Worm (Caenorhabditis elegans) whole organism, late embryonic: Measurements from ENCODE around the gene T23G7.3.

Source experiments
- C08G9.2 ChIP-seq: sonication (generic microtip); optimal IDR thresholded peaks from 2 replicates; lab custom pipeline; 2016; ENCODE audit warnings: mild to moderate bottlenecking, missing genetic modification characterization, moderate library complexity, missing compliant biosample characterization
- C38D4.7 ChIP-seq: fragments of 200-800 bp; sonication (Bioruptor generic); optimal IDR thresholded peaks from 2 replicates; lab custom pipeline; 2018; ENCODE audit warnings: mild to moderate bottlenecking, missing genetic modification characterization, moderate library complexity, missing compliant biosample characterization
- F13H6.1 ChIP-seq: sonication (generic microtip); optimal IDR thresholded peaks from 2 replicates; lab custom pipeline; 2016; ENCODE audit warnings: missing genetic modification characterization, missing compliant biosample characterization
- K02D7.2 ChIP-seq: sonication (generic microtip); optimal IDR thresholded peaks from 2 replicates; lab custom pipeline; 2017; ENCODE audit warnings: mild to moderate bottlenecking, missing genetic modification characterization, missing compliant biosample characterization
- Y22D7AL.16 ChIP-seq: sonication (generic microtip); optimal IDR thresholded peaks from 2 replicates; lab custom pipeline; 2016; ENCODE audit warnings: missing genetic modification characterization, missing compliant biosample characterization
- ahr-1 ChIP-seq: sonication (generic microtip); optimal IDR thresholded peaks from 2 replicates; lab custom pipeline; 2016; ENCODE audit warnings: missing genetic modification characterization, missing compliant biosample characterization
- ama-1 ChIP-seq: fragments of 150-350 bp; optimal IDR thresholded peaks from 2 replicates; lab custom pipeline; 2014
- ceh-14 ChIP-seq: sonication (generic microtip); optimal IDR thresholded peaks from 2 replicates; lab custom pipeline; 2016; ENCODE audit warnings: missing genotype, missing genetic modification characterization, missing compliant biosample characterization
- ceh-18 ChIP-seq: sonication (generic microtip); optimal IDR thresholded peaks from 2 replicates; lab custom pipeline; 2016; ENCODE audit warnings: missing genetic modification characterization, missing compliant biosample characterization
- ceh-19 ChIP-seq: fragments of 200-800 bp; sonication (Bioruptor generic); optimal IDR thresholded peaks from 2 replicates; lab custom pipeline; 2018; ENCODE audit warnings: mild to moderate bottlenecking, missing genetic modification characterization, missing compliant biosample characterization
- ceh-2 ChIP-seq: sonication (generic microtip); optimal IDR thresholded peaks from 2 replicates; lab custom pipeline; 2016; ENCODE audit warnings: missing genotype, missing genetic modification characterization, missing compliant biosample characterization
- ceh-48 ChIP-seq: sonication (generic microtip); optimal IDR thresholded peaks from 2 replicates; lab custom pipeline; 2016; ENCODE audit warnings: missing genetic modification characterization, inconsistent platforms, missing compliant biosample characterization
- che-1 ChIP-seq: sonication (generic microtip); optimal IDR thresholded peaks from 2 replicates; lab custom pipeline; 2016; ENCODE audit warnings: mild to moderate bottlenecking, missing genetic modification characterization, missing compliant biosample characterization
- dmd-4 ChIP-seq: sonication (generic microtip); optimal IDR thresholded peaks from 2 replicates; lab custom pipeline; 2016; ENCODE audit warnings: borderline replicate concordance, missing genetic modification characterization, missing compliant biosample characterization
- elt-2 ChIP-seq: sonication (generic microtip); optimal IDR thresholded peaks from 2 replicates; lab custom pipeline; 2016; ENCODE audit warnings: missing genetic modification reagents, missing genetic modification characterization, missing compliant biosample characterization
- fkh-10 ChIP-seq: fragments of 150-350 bp; optimal IDR thresholded peaks from 2 replicates; lab custom pipeline; 2014; ENCODE audit warnings: missing biosample characterization, missing genetic modification reagents, missing genetic modification characterization
- fkh-6 ChIP-seq: sonication (generic microtip); optimal IDR thresholded peaks from 2 replicates; lab custom pipeline; 2016; ENCODE audit warnings: missing genetic modification characterization, missing compliant biosample characterization
- gmeb-2 ChIP-seq: sonication (generic microtip); optimal IDR thresholded peaks from 2 replicates; lab custom pipeline; 2016; ENCODE audit warnings: missing genetic modification characterization, inconsistent platforms, missing compliant biosample characterization
- hlh-15 ChIP-seq: sonication (generic microtip); optimal IDR thresholded peaks from 2 replicates; lab custom pipeline; 2016; ENCODE audit warnings: missing genetic modification characterization, missing compliant biosample characterization
- lin-11 ChIP-seq: fragments of 200-800 bp; sonication (Bioruptor generic); optimal IDR thresholded peaks from 2 replicates; lab custom pipeline; 2018; ENCODE audit warnings: mild to moderate bottlenecking, missing genetic modification characterization, missing compliant biosample characterization
- nfya-1 ChIP-seq: sonication (generic microtip); optimal IDR thresholded peaks from 2 replicates; lab custom pipeline; 2017; ENCODE audit warnings: missing genetic modification characterization, mild to moderate bottlenecking, missing compliant biosample characterization, antibody characterized with exemption, moderate library complexity
- pax-1 ChIP-seq: fragments of 150-350 bp; optimal IDR thresholded peaks from 2 replicates; lab custom pipeline; 2014; ENCODE audit warnings: missing biosample characterization, missing genetic modification characterization
- pha-2 ChIP-seq: sonication (generic microtip); optimal IDR thresholded peaks from 2 replicates; lab custom pipeline; 2017; ENCODE audit warnings: mild to moderate bottlenecking, missing genetic modification characterization, missing compliant biosample characterization
- pqm-1 ChIP-seq: sonication (generic microtip); optimal IDR thresholded peaks from 2 replicates; lab custom pipeline; 2016; ENCODE audit warnings: missing genetic modification characterization, missing compliant biosample characterization
- sox-2 ChIP-seq: fragments of 200-800 bp; sonication (Bioruptor generic); IDR thresholded peaks from 2 replicates; pipeline ENCODE4 v1.3.6; 2022; ENCODE audit warnings: missing genetic modification reagents, missing genetic modification characterization, missing compliant biosample characterization
- sox-4 ChIP-seq: sonication (generic microtip); optimal IDR thresholded peaks from 2 replicates; lab custom pipeline; 2017; ENCODE audit warnings: mild to moderate bottlenecking, missing genetic modification characterization, inconsistent platforms, missing compliant biosample characterization
- syd-9 ChIP-seq: sonication (generic microtip); optimal IDR thresholded peaks from 2 replicates; lab custom pipeline; 2016; ENCODE audit warnings: mild to moderate bottlenecking, missing genetic modification characterization, moderate library complexity, missing compliant biosample characterization
- tbx-2 ChIP-seq: sonication (generic microtip); optimal IDR thresholded peaks from 2 replicates; lab custom pipeline; 2016; ENCODE audit warnings: missing genetic modification characterization, missing compliant biosample characterization
- unc-3 ChIP-seq, 2 experiments: fragments of 200-800 bp in 1 of 2; sonication (Bioruptor generic) in 1 of 2; sonication (generic microtip) in 1 of 2; conservative IDR thresholded peaks in 1 of 2; optimal IDR thresholded peaks in 1 of 2; 2 replicates each; pipeline versions ENCODE4 v1.3.6 to Lab custom; 2016 to 2022; ENCODE audit warnings: missing compliant biosample characterization in 2 of 2, missing genetic modification characterization in 2 of 2, missing genetic modification reagents in 1 of 2
- unc-42 ChIP-seq: sonication (generic microtip); optimal IDR thresholded peaks from 2 replicates; lab custom pipeline; 2016; ENCODE audit warnings: missing genotype, missing genetic modification characterization, missing compliant biosample characterization
- unc-86 ChIP-seq: sonication (generic microtip); optimal IDR thresholded peaks from 2 replicates; lab custom pipeline; 2016; ENCODE audit warnings: missing genetic modification characterization, missing compliant biosample characterization

Gene T23G7.3

DNA sequence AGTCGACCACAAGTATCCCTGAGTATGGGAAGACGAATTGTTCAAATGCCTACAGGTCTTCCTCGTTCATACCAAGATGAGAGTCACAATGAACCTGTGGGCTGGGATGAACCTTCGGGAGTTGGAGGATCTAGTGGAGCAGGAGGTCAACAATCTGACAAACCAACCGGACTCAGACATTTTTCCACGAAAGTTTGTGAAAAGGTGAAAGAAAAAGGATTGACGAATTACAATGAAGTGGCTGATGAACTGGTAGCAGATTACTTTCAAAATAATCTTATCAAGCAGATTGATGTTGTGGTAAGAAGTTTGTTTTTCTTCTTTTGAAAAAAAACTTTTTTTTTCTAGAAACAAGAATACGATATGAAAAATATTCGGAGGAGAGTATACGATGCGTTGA is 2.4 kb upstream of the T23G7.3 start:
- TF ChIP-seq ceh-2 (tag; lab: Kevin White, UChicago) (no peak), che-1 (no peak), lin-11 (tag; lab: Kevin White, UChicago) (no peak), fkh-6 (tag; lab: Kevin White, UChicago) (no peak), sox-2 (GFP tag; lab: Robert Waterston, UW) (no peak), unc-86 (tag; lab: Kevin White, UChicago) (no peak), pqm-1 (tag; lab: Kevin White, UChicago) (no peak), pha-2 (tag; lab: Kevin White, UChicago) (no peak), tbx-2 (no peak), elt-2 (tag; lab: Kevin White, UChicago) (no peak)

DNA sequence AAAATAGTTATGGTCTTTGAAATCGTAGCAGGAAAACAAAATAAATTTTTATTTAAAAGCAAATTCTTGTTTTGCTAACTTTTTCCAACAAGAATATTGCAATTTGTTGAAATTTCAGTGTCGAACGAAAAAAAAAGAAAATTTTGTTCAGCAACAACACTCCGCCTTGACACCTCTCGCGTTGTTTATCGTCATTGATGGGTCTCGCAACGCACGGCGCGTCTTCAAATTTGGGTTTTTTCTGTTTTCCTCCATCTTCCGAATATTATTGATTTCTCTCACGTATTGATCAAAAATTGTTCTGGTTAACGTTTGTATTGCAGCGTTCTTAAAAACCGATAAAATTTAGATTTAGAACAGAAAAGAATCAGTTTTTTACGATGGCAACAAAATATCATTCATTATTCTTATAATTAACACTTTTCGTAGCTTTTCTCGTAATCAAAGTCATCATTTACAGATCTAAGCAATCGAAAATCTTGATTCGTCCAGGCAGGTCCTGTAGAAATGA is 1.9 kb upstream of the T23G7.3 start, which contains the start of gene dpl-1:
Gene dpl-1 (plus strand): TSS at position 461 of the 511 bp plus-strand sequence.
- no peak for TF ChIP-seq unc-3 (GFP tag; conservative IDR thresholded peaks at IDR 0.05; lab: Robert Waterston, UW)
- no peak for TF ChIP-seq unc-3 (tag; optimal IDR thresholded peaks at IDR 0.05; lab: Kevin White, UChicago)
- TF ChIP-seq nfya-1 (tag; lab: Kevin White, UChicago): peak; percentile 18
- peak; percentile 50 for TF ChIP-seq ceh-48 (tag; lab: Kevin White, UChicago)
- TF ChIP-seq C38D4.7: no peak
- TF ChIP-seq, all 69 proteins: peak for 2

DNA sequence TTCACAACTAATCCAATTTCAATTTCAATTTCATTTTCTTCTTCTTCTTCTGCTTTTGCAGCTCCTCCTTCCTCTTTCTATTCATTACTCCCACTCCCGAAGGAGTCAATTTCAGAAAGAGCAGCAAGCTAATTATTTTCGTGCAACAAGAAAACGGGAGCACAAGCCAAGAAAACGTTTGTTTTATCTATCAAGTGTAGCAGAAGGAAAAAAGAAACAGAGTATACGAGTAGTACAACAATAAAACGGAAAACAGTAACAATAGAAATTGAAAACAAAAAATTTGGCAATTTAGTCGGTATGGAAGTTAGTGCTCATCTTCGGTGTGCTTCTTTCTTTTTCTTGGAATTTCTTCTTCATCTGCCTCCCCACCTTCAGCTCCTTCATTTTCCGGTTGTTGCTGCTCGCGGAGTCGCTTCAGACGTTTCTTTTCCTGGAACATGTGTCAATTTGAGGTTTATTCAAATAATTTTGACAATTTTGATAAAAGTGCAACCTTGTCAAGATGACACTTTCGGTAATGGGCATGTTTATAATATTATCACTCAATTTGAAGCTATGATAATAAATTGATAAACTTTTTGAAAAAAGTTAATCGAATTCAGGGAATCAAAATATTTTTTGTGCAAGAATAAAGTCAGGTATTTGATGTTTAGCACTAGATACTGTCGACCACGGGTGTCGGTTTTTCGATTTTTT is 1.7 kb downstream of the T23G7.3 start, which contains the start of gene W07A12.8:
Gene W07A12.8 (minus strand): TSS at position 51 of the 699 bp plus-strand sequence.
- TF ChIP-seq unc-42 (tag; lab: Kevin White, UChicago) (peak; percentile 28), ceh-14 (tag; lab: Kevin White, UChicago) (no peak)

DNA sequence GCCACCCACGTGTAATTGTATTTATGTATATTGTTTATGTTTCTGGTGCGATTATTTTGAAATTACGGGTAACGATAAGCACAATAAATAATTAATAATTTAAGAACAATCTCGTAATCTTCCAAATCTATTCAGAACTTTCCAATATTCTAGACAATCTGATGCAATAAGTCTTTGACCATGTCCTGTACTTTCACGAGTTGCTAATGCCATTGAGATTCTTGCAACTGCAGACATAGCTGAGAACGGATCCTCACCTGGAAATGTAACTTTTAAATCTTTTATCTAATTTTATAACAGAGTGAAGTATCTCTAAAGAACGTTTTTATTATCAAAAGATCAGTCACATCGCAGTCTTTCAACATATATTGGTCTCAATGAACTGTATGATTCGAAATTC is 4.3 kb downstream of the T23G7.3 start:
- no peak for TF ChIP-seq dmd-4
- peak; percentile 52 for TF ChIP-seq ama-1

DNA sequence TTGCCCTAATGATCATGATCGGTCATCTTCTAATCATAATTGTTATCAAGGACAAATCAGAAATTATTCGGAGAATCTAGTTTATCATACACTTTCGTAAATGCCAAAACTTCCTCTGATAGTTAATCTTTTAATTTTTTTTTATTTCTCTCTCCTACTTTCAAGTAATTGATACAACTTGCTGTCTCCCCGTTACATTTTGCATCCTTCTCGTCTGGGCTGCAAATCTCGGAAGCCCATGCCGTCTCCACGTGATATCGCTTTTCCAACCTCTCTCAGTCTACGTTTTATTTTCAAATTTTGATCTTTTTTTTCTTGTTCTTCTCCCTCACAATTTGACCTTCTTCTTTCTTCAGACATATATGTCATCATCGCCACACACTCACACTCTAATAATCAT is 6.6 kb downstream of the T23G7.3 start, which contains the start of gene rhy-1:
Gene rhy-1 (plus strand): TSS at position 357 of the 400 bp plus-strand sequence.
- TF ChIP-seq K02D7.2 (tag; lab: Kevin White, UChicago) (no peak), tbx-2 (no peak), fkh-10 (GFP tag; lab: Kevin White, UChicago) (no peak), hlh-15 (tag; lab: Kevin White, UChicago) (no peak), nfya-1 (tag; lab: Kevin White, UChicago) (no peak), ceh-18 (no peak), pax-1 (tag; lab: Kevin White, UChicago) (no peak), ahr-1 (tag; lab: Kevin White, UChicago) (no peak), Y22D7AL.16 (tag; lab: Kevin White, UChicago) (no peak), ceh-2 (tag; lab: Kevin White, UChicago) (no peak), syd-9 (no peak), ceh-19 (no peak), sox-4 (tag; lab: Kevin White, UChicago) (no peak), F13H6.1 (tag; lab: Kevin White, UChicago) (no peak), che-1 (no peak), gmeb-2 (tag; lab: Kevin White, UChicago) (no peak), C08G9.2 (tag; lab: Kevin White, UChicago) (no peak)
